Worm (Caenorhabditis elegans) whole organism, L1 larva: ENCODE data around the gene F32B6.4.
A peak's percentile ranks its signal among the peaks of the same experiment; 100 is the strongest.

Experiments
- C16A3.4 ChIP-seq: fragments of 150-350 bp; optimal IDR thresholded peaks from 2 replicates; lab custom pipeline; 2014; ENCODE audit warnings: missing biosample characterization, missing genetic modification characterization
- C34B4.2 ChIP-seq: sonication (generic microtip); optimal IDR thresholded peaks from 2 replicates; lab custom pipeline; 2017; ENCODE audit warnings: mild to moderate bottlenecking, missing genetic modification characterization, missing compliant biosample characterization
- F16B12.6 ChIP-seq: fragments of 150-350 bp; optimal IDR thresholded peaks from 2 replicates; lab custom pipeline; 2014; ENCODE audit warnings: missing biosample characterization, missing genetic modification characterization
- Y116A8C.19 ChIP-seq: sonication (generic microtip); optimal IDR thresholded peaks from 2 replicates; lab custom pipeline; 2016; ENCODE audit warnings: missing compliant biosample characterization, missing genetic modification characterization, borderline replicate concordance
- ama-1 ChIP-seq: fragments of 150-350 bp; optimal IDR thresholded peaks from 2 replicates; lab custom pipeline; 2014
- blmp-1 ChIP-seq: fragments of 150-350 bp; optimal IDR thresholded peaks from 2 replicates; lab custom pipeline; 2014; ENCODE audit warnings: missing biosample characterization, missing genetic modification characterization
- ceh-88 ChIP-seq: fragments of 200-800 bp; sonication (Bioruptor generic); IDR thresholded peaks from 2 replicates; pipeline ENCODE4 v1.3.6; 2022; ENCODE audit warnings: missing genetic modification characterization, missing compliant biosample characterization
- ceh-90 ChIP-seq: sonication (generic microtip); optimal IDR thresholded peaks from 2 replicates; lab custom pipeline; 2016; ENCODE audit warnings: missing genetic modification characterization, missing compliant biosample characterization
- ces-1 ChIP-seq: fragments of 150-350 bp; optimal IDR thresholded peaks from 2 replicates; lab custom pipeline; 2014; ENCODE audit warnings: missing biosample characterization, missing genetic modification reagents, missing genetic modification characterization
- dpl-1 ChIP-seq, 3 experiments: fragments of 150-350 bp in 2 of 3; sonication (generic microtip) in 1 of 3; optimal IDR thresholded peaks; 2 replicates each; lab custom pipeline; 2014 to 2017; ENCODE audit warnings: missing biosample characterization in 3 of 3, missing genetic modification characterization in 3 of 3, missing genetic modification reagents in 3 of 3
- dsc-1 ChIP-seq: sonication (generic microtip); optimal IDR thresholded peaks from 2 replicates; lab custom pipeline; 2016; ENCODE audit warnings: mild to moderate bottlenecking, missing genetic modification characterization, missing compliant biosample characterization
- efl-1 ChIP-seq, 4 experiments: fragments of 150-350 bp; optimal IDR thresholded peaks in 3 of 4; peaks in 1 of 4; 1 replicate in 1 of 4; 2 replicates in 3 of 4; lab custom pipeline; 2014; ENCODE audit warnings: missing biosample characterization in 2 of 4, missing genetic modification characterization in 2 of 4, missing genetic modification reagents in 2 of 4
- efl-3 ChIP-seq: fragments of 200-800 bp; sonication (Bioruptor generic); optimal IDR thresholded peaks from 2 replicates; lab custom pipeline; 2018; ENCODE audit warnings: mild to moderate bottlenecking, missing genetic modification characterization, missing compliant biosample characterization
- egl-13 ChIP-seq: sonication (generic microtip); optimal IDR thresholded peaks from 2 replicates; lab custom pipeline; 2016; ENCODE audit warnings: missing genotype, missing genetic modification reagents, missing genetic modification characterization, missing compliant biosample characterization
- fkh-10 ChIP-seq: sonication (generic microtip); optimal IDR thresholded peaks from 2 replicates; lab custom pipeline; 2017; ENCODE audit warnings: missing biosample characterization, missing genetic modification reagents, missing genetic modification characterization
- fkh-8 ChIP-seq: sonication (generic microtip); optimal IDR thresholded peaks from 2 replicates; lab custom pipeline; 2016; ENCODE audit warnings: mild to moderate bottlenecking, missing genetic modification characterization, missing compliant biosample characterization
- fos-1 ChIP-seq: fragments of 150-350 bp; optimal IDR thresholded peaks from 2 replicates; lab custom pipeline; 2014; ENCODE audit warnings: missing biosample characterization, missing genetic modification characterization
- hlh-17 ChIP-seq: fragments of 200-800 bp; sonication (Bioruptor generic); optimal IDR thresholded peaks from 2 replicates; lab custom pipeline; 2018; ENCODE audit warnings: missing genetic modification characterization, mild to moderate bottlenecking, missing compliant biosample characterization, moderate library complexity, borderline replicate concordance
- hlh-4 ChIP-seq: sonication (generic microtip); optimal IDR thresholded peaks from 2 replicates; lab custom pipeline; 2016; ENCODE audit warnings: mild to moderate bottlenecking, missing genetic modification characterization, missing compliant biosample characterization
- hpl-2 ChIP-seq: fragments of 150-350 bp; optimal IDR thresholded peaks from 2 replicates; lab custom pipeline; 2014; ENCODE audit warnings: missing biosample characterization, missing genetic modification reagents, missing genetic modification characterization
- jun-1 ChIP-seq: fragments of 150-350 bp; optimal IDR thresholded peaks from 2 replicates; lab custom pipeline; 2014; ENCODE audit warnings: missing biosample characterization, missing genetic modification reagents, missing genetic modification characterization
- lin-14 ChIP-seq: fragments of 200-800 bp; sonication (Bioruptor generic); optimal IDR thresholded peaks from 2 replicates; lab custom pipeline; 2018; ENCODE audit warnings: mild to moderate bottlenecking, missing genetic modification characterization, moderate library complexity, missing compliant biosample characterization
- lin-35 ChIP-seq, 2 experiments: fragments of 150-350 bp; optimal IDR thresholded peaks; 2 replicates each; lab custom pipeline; 2014; ENCODE audit warnings: missing biosample characterization in 2 of 2, missing genetic modification characterization in 2 of 2, missing genetic modification reagents in 2 of 2
- lin-39 ChIP-seq: fragments of 150-350 bp; optimal IDR thresholded peaks from 2 replicates; lab custom pipeline; 2014; ENCODE audit warnings: missing biosample characterization, missing genetic modification reagents, missing genetic modification characterization
- lir-3 ChIP-seq: sonication (generic microtip); optimal IDR thresholded peaks from 2 replicates; lab custom pipeline; 2016; ENCODE audit warnings: mild to moderate bottlenecking, missing genetic modification characterization, moderate library complexity, missing compliant biosample characterization; ENCODE audit not compliant: poor library complexity
- lsy-2 ChIP-seq, 2 experiments: fragments of 150-350 bp; optimal IDR thresholded peaks; 2 replicates each; lab custom pipeline; 2014; ENCODE audit warnings: missing biosample characterization in 2 of 2, missing genetic modification characterization in 2 of 2
- mef-2 ChIP-seq: fragments of 150-350 bp; optimal IDR thresholded peaks from 2 replicates; lab custom pipeline; 2014; ENCODE audit warnings: missing biosample characterization, missing genetic modification characterization
- mep-1 ChIP-seq: fragments of 150-350 bp; optimal IDR thresholded peaks from 2 replicates; lab custom pipeline; 2014; ENCODE audit warnings: missing biosample characterization, missing genetic modification characterization
- nhr-11 ChIP-seq: fragments of 150-350 bp; optimal IDR thresholded peaks from 2 replicates; lab custom pipeline; 2014; ENCODE audit warnings: missing biosample characterization, missing genetic modification characterization
- nhr-12 ChIP-seq: sonication (generic microtip); optimal IDR thresholded peaks from 2 replicates; lab custom pipeline; 2017; ENCODE audit warnings: missing biosample characterization, missing genetic modification characterization
- nhr-19 ChIP-seq: fragments of 200-800 bp; sonication (Bioruptor generic); conservative IDR thresholded peaks from 2 replicates; pipeline ENCODE4 v1.3.6; 2022; ENCODE audit warnings: missing genetic modification characterization, missing compliant biosample characterization
- nhr-20 ChIP-seq: sonication (generic microtip); optimal IDR thresholded peaks from 2 replicates; lab custom pipeline; 2016; ENCODE audit warnings: mild to moderate bottlenecking, missing genetic modification characterization, missing compliant biosample characterization
- nhr-237 ChIP-seq: fragments of 150-350 bp; optimal IDR thresholded peaks from 2 replicates; lab custom pipeline; 2014; ENCODE audit warnings: missing biosample characterization, missing genetic modification characterization
- nhr-71 ChIP-seq: sonication (generic microtip); optimal IDR thresholded peaks from 2 replicates; lab custom pipeline; 2016; ENCODE audit warnings: mild to moderate bottlenecking, missing genetic modification characterization, moderate library complexity, missing compliant biosample characterization
- nhr-77 ChIP-seq: fragments of 150-350 bp; optimal IDR thresholded peaks from 2 replicates; lab custom pipeline; 2014; ENCODE audit warnings: missing biosample characterization, missing genetic modification characterization
- pag-3 ChIP-seq: sonication (generic microtip); optimal IDR thresholded peaks from 2 replicates; lab custom pipeline; 2017; ENCODE audit warnings: missing genetic modification characterization, mild to moderate bottlenecking, missing compliant biosample characterization, antibody characterized with exemption, borderline replicate concordance; ENCODE audit not compliant: insufficient read depth
- pax-3 ChIP-seq: fragments of 200-800 bp; sonication (Bioruptor generic); optimal IDR thresholded peaks from 2 replicates; lab custom pipeline; 2018; ENCODE audit warnings: mild to moderate bottlenecking, missing genetic modification characterization, moderate library complexity, missing compliant biosample characterization
- pqm-1 ChIP-seq: sonication (generic microtip); optimal IDR thresholded peaks from 3 replicates; lab custom pipeline; 2017; ENCODE audit warnings: missing biosample characterization, missing genetic modification characterization
- rnt-1 ChIP-seq: sonication (generic microtip); optimal IDR thresholded peaks from 2 replicates; lab custom pipeline; 2016; ENCODE audit warnings: mild to moderate bottlenecking, missing genetic modification characterization, moderate library complexity, missing compliant biosample characterization
- skn-1 ChIP-seq: fragments of 150-350 bp; optimal IDR thresholded peaks from 2 replicates; lab custom pipeline; 2014; ENCODE audit warnings: missing biosample characterization, missing genetic modification characterization
- snpc-4 ChIP-seq: fragments of 150-350 bp; optimal IDR thresholded peaks from 2 replicates; lab custom pipeline; 2014; ENCODE audit warnings: missing biosample characterization, missing genetic modification characterization
- snu-23 ChIP-seq: sonication (generic microtip); optimal IDR thresholded peaks from 2 replicates; lab custom pipeline; 2016; ENCODE audit warnings: missing genetic modification characterization, missing compliant biosample characterization
- sptf-1 ChIP-seq: fragments of 150-350 bp; optimal IDR thresholded peaks from 2 replicates; lab custom pipeline; 2014; ENCODE audit warnings: missing biosample characterization, missing genetic modification characterization
- sup-37 ChIP-seq: fragments of 200-800 bp; sonication (Bioruptor generic); optimal IDR thresholded peaks from 2 replicates; lab custom pipeline; 2018; ENCODE audit warnings: mild to moderate bottlenecking, missing genetic modification characterization, missing compliant biosample characterization
- tlp-1 ChIP-seq: fragments of 150-350 bp; optimal IDR thresholded peaks from 2 replicates; lab custom pipeline; 2014; ENCODE audit warnings: missing biosample characterization, missing genetic modification characterization
- unc-62 ChIP-seq: fragments of 150-350 bp; optimal IDR thresholded peaks from 2 replicates; lab custom pipeline; 2014; ENCODE audit warnings: missing biosample characterization, missing genetic modification reagents, missing genetic modification characterization
- unc-98 ChIP-seq: fragments of 200-800 bp; sonication (Bioruptor generic); IDR thresholded peaks from 2 replicates; pipeline ENCODE4 v1.3.6; 2022; ENCODE audit warnings: missing genetic modification characterization, missing compliant biosample characterization
- xbp-1 ChIP-seq: sonication (generic microtip); optimal IDR thresholded peaks from 2 replicates; lab custom pipeline; 2016; ENCODE audit warnings: missing genetic modification characterization, missing compliant biosample characterization
- ztf-11 ChIP-seq, 2 experiments: sonication (generic microtip); optimal IDR thresholded peaks; 2 replicates each; lab custom pipeline; 2016 to 2017; ENCODE audit warnings: missing genetic modification characterization in 2 of 2, missing biosample characterization in 1 of 2, missing compliant biosample characterization in 1 of 2

Gene F32B6.4

ce11 chrIV:9928180-9928896 lies 36.5 kb upstream of the F32B6.4 start, which contains the start of gene dur-1:
Gene dur-1, minus strand, starts transcription at chrIV:9928230.
- no peak for TF ChIP-seq unc-98 (GFP tag; lab: Robert Waterston, UW)
- TF ChIP-seq pqm-1 = no peak
- TF ChIP-seq nhr-71 = peak; percentile 83
- TF ChIP-seq mef-2 (tag; lab: Kevin White, UChicago) = no peak
- no peak for TF ChIP-seq efl-1 (optimal IDR thresholded peaks at IDR 0.05; lab: Kevin White, UChicago)
- no peak for TF ChIP-seq efl-1 (GFP tag; optimal IDR thresholded peaks at IDR 0.05 in 1 of 2; lab: Kevin White, UChicago)
- TF ChIP-seq blmp-1 (tag; lab: Kevin White, UChicago) = no peak
- no peak for TF ChIP-seq fos-1 (tag; lab: Kevin White, UChicago)
- peak; percentile 46 for TF ChIP-seq pag-3 (tag; lab: Kevin White, UChicago)
- TF ChIP-seq tlp-1 = no peak
- no peak for TF ChIP-seq unc-62 (GFP tag; lab: Kevin White, UChicago)
- TF ChIP-seq nhr-19 = peak; percentile 69
- TF ChIP-seq ceh-90 = no peak
- TF ChIP-seq mep-1 = no peak
- no peak for TF ChIP-seq nhr-12
- TF ChIP-seq F16B12.6 (tag; lab: Kevin White, UChicago) = no peak
- peak in 1 of 2 experiments; percentile 5 for TF ChIP-seq lin-35 (GFP tag; optimal IDR thresholded peaks at IDR 0.05; lab: Kevin White, UChicago)
- TF ChIP-seq ama-1 = no peak
- no peak for TF ChIP-seq ces-1 (GFP tag; lab: Kevin White, UChicago)
- TF ChIP-seq snu-23 (GFP tag; lab: Kevin White, UChicago) = peak; percentile 44
- no peak for TF ChIP-seq nhr-11 (tag; lab: Kevin White, UChicago)
- TF ChIP-seq lin-14 = peak; percentile 84
- no peak for TF ChIP-seq lir-3 (tag; lab: Kevin White, UChicago)
- no peak for TF ChIP-seq xbp-1 (tag; lab: Kevin White, UChicago)
- no peak for TF ChIP-seq nhr-77 (tag; lab: Kevin White, UChicago)
- peak; percentile 62 for TF ChIP-seq rnt-1
- peak; percentile 90 for TF ChIP-seq lin-39 (tag; lab: Kevin White, UChicago)
- TF ChIP-seq ceh-88 = no peak
- TF ChIP-seq fkh-10 = no peak
- peak; percentile 60 to 64 for TF ChIP-seq lsy-2 (tag; optimal IDR thresholded peaks at IDR 0.05; lab: Kevin White, UChicago)
- no peak for TF ChIP-seq snpc-4
- peak; percentile 23 for TF ChIP-seq nhr-20 (tag; lab: Kevin White, UChicago)

DNA sequence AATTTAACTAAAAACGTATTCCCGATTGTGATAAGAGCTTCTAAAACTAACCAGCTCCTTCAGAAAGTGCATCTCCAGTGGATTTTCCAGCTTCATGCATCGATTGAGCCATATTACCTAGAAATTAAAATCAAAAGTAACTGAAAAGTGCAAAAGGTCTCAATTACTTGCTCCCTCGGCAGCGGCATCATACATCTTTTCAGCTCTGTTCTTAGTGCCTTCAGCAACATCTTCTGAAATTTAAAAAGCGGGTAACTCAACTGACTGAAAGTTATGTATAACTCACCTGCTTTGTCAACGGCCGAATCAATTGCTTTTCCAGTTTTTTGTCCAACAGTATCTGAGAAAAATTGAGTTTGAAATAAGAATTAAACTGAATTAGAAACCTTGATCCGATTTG lies 32.6 kb upstream of the F32B6.4 start:
- TF ChIP-seq nhr-77 (tag; lab: Kevin White, UChicago) (no peak), hlh-17 (no peak), hlh-4 (no peak), lsy-2 (tag; optimal IDR thresholded peaks at IDR 0.05; lab: Kevin White, UChicago) (no peak), ztf-11 (tag; optimal IDR thresholded peaks at IDR 0.05; lab: Kevin White, UChicago) (no peak), sptf-1 (tag; lab: Kevin White, UChicago) (no peak), egl-13 (tag; lab: Kevin White, UChicago) (no peak), dsc-1 (tag; lab: Kevin White, UChicago) (no peak), lin-39 (tag; lab: Kevin White, UChicago) (no peak), dpl-1 (GFP tag; optimal IDR thresholded peaks at IDR 0.05; lab: Kevin White, UChicago) (no peak)

- TF ChIP-seq Y116A8C.19 (tag; lab: Kevin White, UChicago) = no peak
- no peak for TF ChIP-seq efl-3 (GFP tag; lab: Kevin White, UChicago)
- no peak for TF ChIP-seq pag-3 (tag; lab: Kevin White, UChicago)
- TF ChIP-seq sup-37 = no peak
- TF ChIP-seq jun-1 = no peak
- TF ChIP-seq fkh-8 = no peak
- no peak for TF ChIP-seq hpl-2 (GFP tag; lab: Kevin White, UChicago)
- no peak for TF ChIP-seq C16A3.4
- no peak for TF ChIP-seq pax-3 (tag; lab: Kevin White, UChicago)
- TF ChIP-seq unc-98 (GFP tag; lab: Robert Waterston, UW) = no peak
- no peak for TF ChIP-seq ztf-11 (tag; optimal IDR thresholded peaks at IDR 0.05; lab: Kevin White, UChicago)
- TF ChIP-seq skn-1 (tag; lab: Kevin White, UChicago) = no peak
- no peak for TF ChIP-seq nhr-237
- no peak for TF ChIP-seq C34B4.2 (tag; lab: Kevin White, UChicago)
- no peak for TF ChIP-seq sptf-1 (tag; lab: Kevin White, UChicago)
- no peak for TF ChIP-seq rnt-1
- TF ChIP-seq nhr-19 = no peak
Observed at ce11 chrIV:9920426-9920825, 28.6 kb upstream of the F32B6.4 start.
